Fruit fly (Drosophila melanogaster) whole organism, pupa: ENCODE results near the gene pygo.
A peak's percentile ranks its signal among the peaks of the same experiment; 100 is the strongest.

Source experiments
- CG10348 ChIP-seq: fragments of 200-800 bp; sonication (Bioruptor generic); IDR thresholded peaks from 2 replicates; pipeline ENCODE4 v1.3.6; 2022; ENCODE audit warnings: missing biosample characterization, missing genetic modification characterization
- CG12605 ChIP-seq: fragments of 200-800 bp; sonication (Bioruptor generic); IDR thresholded peaks from 2 replicates; pipeline ENCODE4 v1.3.6; 2022; ENCODE audit warnings: missing biosample characterization, missing genetic modification characterization
- CG13204 ChIP-seq: fragments of 200-800 bp; sonication (Bioruptor generic); optimal IDR thresholded peaks from 2 replicates; lab custom pipeline; 2018; ENCODE audit warnings: missing biosample characterization, mild to moderate bottlenecking, missing genetic modification characterization, moderate library complexity
- CG14655 ChIP-seq: fragments of 200-800 bp; sonication (Bioruptor generic); optimal IDR thresholded peaks from 3 replicates; lab custom pipeline; 2017; ENCODE audit warnings: mild to moderate bottlenecking, missing biosample characterization, missing genetic modification reagents, missing genetic modification characterization
- CG15710 ChIP-seq: fragments of 200-800 bp; sonication (Bioruptor generic); optimal IDR thresholded peaks from 2 replicates; lab custom pipeline; 2018; ENCODE audit warnings: missing biosample characterization, mild to moderate bottlenecking, missing genetic modification characterization, moderate library complexity
- CG17806 ChIP-seq: fragments of 200-800 bp; sonication (Bioruptor generic); optimal IDR thresholded peaks from 2 replicates; lab custom pipeline; 2018; ENCODE audit warnings: missing biosample characterization, mild to moderate bottlenecking, missing genetic modification characterization, moderate library complexity
- CG32121 ChIP-seq: fragments of 200-800 bp; sonication (Bioruptor generic); IDR thresholded peaks from 2 replicates; pipeline ENCODE4 v1.3.6; 2022; ENCODE audit warnings: missing biosample characterization, missing genetic modification characterization
- CG34367 ChIP-seq: fragments of 200-800 bp; sonication (Bioruptor generic); optimal IDR thresholded peaks from 2 replicates; lab custom pipeline; 2018; ENCODE audit warnings: missing biosample characterization, mild to moderate bottlenecking, missing genetic modification characterization
- CG4496 ChIP-seq: fragments of 200-800 bp; sonication (Bioruptor generic); IDR thresholded peaks from 3 replicates; pipeline ENCODE4 v1.3.6; 2022; ENCODE audit warnings: missing biosample characterization, missing genetic modification characterization
- CG8159 ChIP-seq: fragments of 200-800 bp; sonication (Bioruptor generic); optimal IDR thresholded peaks from 3 replicates; lab custom pipeline; 2018; ENCODE audit warnings: missing biosample characterization, mild to moderate bottlenecking, missing genetic modification characterization, moderate library complexity
- CG8301 ChIP-seq: fragments of 200-800 bp; sonication (Bioruptor generic); optimal IDR thresholded peaks from 2 replicates; lab custom pipeline; 2018; ENCODE audit warnings: missing biosample characterization, mild to moderate bottlenecking, missing genetic modification characterization
- CG9948 ChIP-seq: fragments of 200-800 bp; sonication (Bioruptor generic); optimal IDR thresholded peaks from 2 replicates; lab custom pipeline; 2018; ENCODE audit warnings: missing biosample characterization, mild to moderate bottlenecking, missing genetic modification characterization, moderate library complexity
- D1 ChIP-seq: fragments of 200-800 bp; sonication (Bioruptor generic); optimal IDR thresholded peaks from 2 replicates; lab custom pipeline; 2018; ENCODE audit warnings: missing biosample characterization, mild to moderate bottlenecking, missing genetic modification characterization, moderate library complexity
- EcR ChIP-seq: fragments of 200-800 bp; sonication (Bioruptor generic); optimal IDR thresholded peaks from 3 replicates; lab custom pipeline; 2019; ENCODE audit warnings: missing biosample characterization, missing genetic modification characterization, mild to moderate bottlenecking, moderate library complexity, missing genetic modification reagents
- Ets98B ChIP-seq: fragments of 200-800 bp; sonication (Bioruptor generic); IDR thresholded peaks from 2 replicates; pipeline ENCODE4 v1.3.6; 2022; ENCODE audit warnings: missing biosample characterization, missing genetic modification characterization
- Pif1A ChIP-seq: fragments of 200-800 bp; sonication (Bioruptor generic); optimal IDR thresholded peaks from 3 replicates; lab custom pipeline; 2016; ENCODE audit warnings: missing biosample characterization, missing genetic modification characterization
- Pif1B ChIP-seq: fragments of 200-800 bp; sonication (Bioruptor generic); optimal IDR thresholded peaks from 3 replicates; lab custom pipeline; 2016; ENCODE audit warnings: missing biosample characterization, missing genetic modification characterization
- Snoo ChIP-seq: fragments of 200-800 bp; sonication (Bioruptor generic); optimal IDR thresholded peaks from 3 replicates; lab custom pipeline; 2017; ENCODE audit warnings: missing biosample characterization, mild to moderate bottlenecking, missing genetic modification characterization, inconsistent platforms
- fd96Ca ChIP-seq: fragments of 200-800 bp; sonication (Bioruptor generic); IDR thresholded peaks from 3 replicates; pipeline ENCODE4 v1.3.6; 2022; ENCODE audit warnings: missing biosample characterization, missing genetic modification characterization
- gl ChIP-seq: fragments of 200-800 bp; sonication (Bioruptor generic); optimal IDR thresholded peaks from 2 replicates; lab custom pipeline; 2018; ENCODE audit warnings: missing biosample characterization, mild to moderate bottlenecking, missing genetic modification characterization
- rn ChIP-seq: fragments of 200-800 bp; sonication (Bioruptor generic); IDR thresholded peaks from 2 replicates; pipeline ENCODE4 v1.3.6; 2022; ENCODE audit warnings: missing biosample characterization, missing genetic modification characterization

pygo gene

DNA sequence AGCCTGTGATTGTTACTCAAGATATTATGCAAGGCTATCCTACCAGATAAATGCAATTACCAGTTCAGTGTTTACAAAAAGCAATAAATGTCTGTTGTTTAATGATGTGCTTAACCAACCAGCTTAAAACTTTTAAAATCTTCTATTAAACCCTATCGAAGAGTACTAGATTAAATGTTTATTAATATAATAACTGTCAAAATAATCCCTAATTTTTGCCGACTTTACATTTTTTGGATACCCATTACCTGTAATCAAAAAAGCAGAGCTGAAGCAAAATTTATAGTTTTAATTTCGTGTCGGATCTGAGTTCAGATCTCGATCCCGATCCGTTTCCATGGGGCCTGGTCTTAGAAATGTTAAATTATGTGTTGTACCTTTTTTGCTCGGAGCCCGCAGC lies 9.8 kb upstream of the pygo start, which contains the start of gene CG1638:
Gene CG1638, plus strand, starts transcription at position 301 of the 400 bp plus-strand sequence.
- no peak for TF ChIP-seq CG10348 (GFP tag; lab: Robert Waterston, UW)
- TF ChIP-seq gl (tag; lab: Kevin White, UChicago), result no peak
- no peak for TF ChIP-seq CG8159
- TF ChIP-seq CG34367 (tag; lab: Kevin White, UChicago), result no peak
- TF ChIP-seq CG9948, result no peak
- no peak for TF ChIP-seq CG15710 (tag; lab: Kevin White, UChicago)
- TF ChIP-seq, all 21 proteins: peak for 0

DNA sequence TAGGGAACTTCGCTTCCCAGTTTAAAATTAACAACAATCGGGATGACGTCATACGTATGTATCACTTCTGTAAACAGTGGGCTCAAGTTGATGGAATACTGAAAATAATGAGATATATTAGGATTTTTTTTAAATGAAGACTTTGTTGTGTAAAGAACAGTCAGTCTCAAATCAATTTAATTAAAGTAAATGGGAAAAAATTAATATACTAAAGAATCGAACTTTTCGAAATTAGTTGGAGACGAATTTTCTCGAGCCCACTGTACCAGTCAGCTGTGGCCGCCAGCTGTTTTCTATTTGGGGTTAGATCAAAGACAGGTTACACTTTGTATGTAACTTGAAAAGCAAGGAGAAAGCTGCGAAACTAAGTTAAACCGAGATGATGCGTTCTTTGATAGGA lies 7.9 kb upstream of the pygo start, which contains the start of gene CG1635:
Gene CG1635, plus strand, starts transcription at position 300 of the 400 bp plus-strand sequence.
- peak; percentile 97 for TF ChIP-seq CG8159
- peak; percentile 100 for TF ChIP-seq CG4496
- peak; percentile 98 for TF ChIP-seq rn (GFP tag; lab: Robert Waterston, UW)
- TF ChIP-seq fd96Ca (GFP tag; lab: Robert Waterston, UW), result peak; percentile 98
- TF ChIP-seq CG32121, result peak; percentile 100
- peak; percentile 97 for TF ChIP-seq CG34367 (tag; lab: Kevin White, UChicago)
- peak; percentile 98 for TF ChIP-seq Snoo
- no peak for TF ChIP-seq D1 (tag; lab: Kevin White, UChicago)
- peak; percentile 100 for TF ChIP-seq CG12605
- TF ChIP-seq CG9948, result peak; percentile 97
- peak; percentile 100 for TF ChIP-seq CG8301 (tag; lab: Kevin White, UChicago)
- TF ChIP-seq Pif1A (GFP tag; lab: Kevin White, UChicago), result no peak
- peak; percentile 97 for TF ChIP-seq CG10348 (GFP tag; lab: Robert Waterston, UW)
- TF ChIP-seq EcR (GFP tag; lab: Kevin White, UChicago), result peak; percentile 49
- no peak for TF ChIP-seq CG13204
- TF ChIP-seq CG14655 (GFP tag; lab: Kevin White, UChicago), result peak; percentile 99
- peak; percentile 98 for TF ChIP-seq CG17806
- TF ChIP-seq CG15710 (tag; lab: Kevin White, UChicago), result peak; percentile 98
- TF ChIP-seq Ets98B (GFP tag; lab: Robert Waterston, UW), result peak; percentile 100
- TF ChIP-seq Pif1B (GFP tag; lab: Kevin White, UChicago), result peak; percentile 97
- TF ChIP-seq gl (tag; lab: Kevin White, UChicago), result peak; percentile 92

DNA sequence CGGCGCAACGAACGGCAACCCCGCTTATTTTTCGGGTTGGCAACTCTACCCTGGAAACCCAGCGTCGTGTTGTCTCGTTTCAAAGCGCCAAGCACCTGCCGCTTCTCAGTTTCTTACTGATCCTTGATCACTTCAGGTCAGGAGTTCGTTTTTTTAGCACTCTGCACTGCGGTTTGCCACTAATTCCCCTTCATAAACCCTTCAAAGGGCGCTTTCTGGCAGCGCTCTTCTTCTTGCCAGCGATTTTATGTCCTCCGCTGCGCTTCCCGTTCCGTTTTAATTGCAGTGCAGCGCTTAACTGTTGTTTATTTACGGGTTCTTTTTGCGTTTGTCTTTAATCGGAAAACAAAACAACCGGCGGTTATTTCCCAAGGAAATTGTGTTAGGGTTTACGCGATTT lies 467 bp downstream of the pygo start:
- TF ChIP-seq Ets98B (GFP tag; lab: Robert Waterston, UW) (no peak), CG14655 (GFP tag; lab: Kevin White, UChicago) (no peak), fd96Ca (GFP tag; lab: Robert Waterston, UW) (no peak), CG34367 (tag; lab: Kevin White, UChicago) (no peak), CG17806 (no peak), CG9948 (no peak), CG8301 (tag; lab: Kevin White, UChicago) (no peak), CG32121 (no peak), CG10348 (GFP tag; lab: Robert Waterston, UW) (no peak), Snoo (no peak), CG13204 (no peak), D1 (tag; lab: Kevin White, UChicago) (no peak), CG15710 (tag; lab: Kevin White, UChicago) (no peak)

- no peak for TF ChIP-seq gl (tag; lab: Kevin White, UChicago)
Observed at dm6 chr3R:31577351-31577750, 3.1 kb downstream of the pygo start.

DNA sequence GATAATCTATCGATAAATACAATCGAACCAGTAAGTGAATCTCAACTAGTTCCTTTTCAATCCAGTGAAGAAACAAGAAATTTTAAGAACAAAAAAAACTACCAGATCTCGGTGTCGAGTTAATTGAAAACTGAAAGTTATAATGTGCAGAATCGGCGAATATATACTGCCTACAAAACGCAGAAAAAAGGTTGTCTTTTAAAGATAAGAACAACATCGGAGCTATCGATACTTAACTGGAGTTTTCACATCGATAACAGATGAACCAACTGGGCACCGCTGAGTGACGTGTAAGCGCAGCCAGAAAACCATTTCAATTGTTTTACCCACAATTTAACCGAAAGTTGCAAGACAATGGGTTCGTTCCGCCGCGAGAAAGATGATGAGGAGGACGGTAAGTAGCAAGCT lies 8.6 kb downstream of the pygo start, which contains the start of gene gammaCOP:
Gene gammaCOP, plus strand, starts transcription at position 259 of the 408 bp plus-strand sequence.
- TF ChIP-seq D1 (tag; lab: Kevin White, UChicago) (no peak), Pif1A (GFP tag; lab: Kevin White, UChicago) (no peak), CG13204 (no peak), rn (GFP tag; lab: Robert Waterston, UW) (no peak), CG12605 (no peak), CG9948 (no peak), CG10348 (GFP tag; lab: Robert Waterston, UW) (no peak), CG4496 (no peak), CG8301 (tag; lab: Kevin White, UChicago) (no peak), gl (tag; lab: Kevin White, UChicago) (no peak)
- TF ChIP-seq, all 21 proteins: peak for 0

DNA sequence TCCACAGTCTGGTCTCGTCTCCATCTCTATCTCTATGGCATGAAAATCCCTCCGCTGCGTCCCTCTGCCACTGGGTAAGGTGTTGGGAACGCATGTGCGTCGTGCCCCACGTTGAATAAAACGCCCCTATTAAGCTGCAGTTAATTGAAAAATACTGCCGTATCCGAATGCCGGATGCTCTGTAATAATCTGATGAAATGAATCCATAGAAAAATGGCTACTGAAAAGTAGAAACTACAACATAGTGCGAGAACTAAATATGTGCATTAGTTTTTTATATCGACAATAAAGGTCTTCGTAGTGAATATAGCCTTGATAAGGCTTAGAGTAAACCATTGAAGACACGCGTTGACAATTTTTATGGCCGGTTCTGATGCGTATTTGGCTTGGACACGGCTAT lies 13.8 kb downstream of the pygo start:
- TF ChIP-seq CG17806 (peak; percentile 80), Pif1B (GFP tag; lab: Kevin White, UChicago) (peak; percentile 83), CG34367 (tag; lab: Kevin White, UChicago) (peak; percentile 71), CG9948 (peak; percentile 79), CG10348 (GFP tag; lab: Robert Waterston, UW) (no peak), Ets98B (GFP tag; lab: Robert Waterston, UW) (peak; percentile 84), EcR (GFP tag; lab: Kevin White, UChicago) (no peak), CG15710 (tag; lab: Kevin White, UChicago) (peak; percentile 82), CG14655 (GFP tag; lab: Kevin White, UChicago) (peak; percentile 85), CG12605 (peak; percentile 72), CG13204 (peak; percentile 68), CG8159 (peak; percentile 76), CG4496 (peak; percentile 84), CG8301 (tag; lab: Kevin White, UChicago) (peak; percentile 83), rn (GFP tag; lab: Robert Waterston, UW) (peak; percentile 70), Pif1A (GFP tag; lab: Kevin White, UChicago) (peak; percentile 84), Snoo (no peak), fd96Ca (GFP tag; lab: Robert Waterston, UW) (peak; percentile 89), D1 (tag; lab: Kevin White, UChicago) (no peak), CG32121 (peak; percentile 71; the same call in 1 of the 2 replicates), gl (tag; lab: Kevin White, UChicago) (peak; percentile 67)
- TF ChIP-seq, all 21 proteins: peak for 17
